Worm (Caenorhabditis elegans): ENCODE measurements around the gene F38B6.2.
A peak's percentile ranks its signal among the peaks of the same experiment; 100 is the strongest.

Gene F38B6.2

DNA sequence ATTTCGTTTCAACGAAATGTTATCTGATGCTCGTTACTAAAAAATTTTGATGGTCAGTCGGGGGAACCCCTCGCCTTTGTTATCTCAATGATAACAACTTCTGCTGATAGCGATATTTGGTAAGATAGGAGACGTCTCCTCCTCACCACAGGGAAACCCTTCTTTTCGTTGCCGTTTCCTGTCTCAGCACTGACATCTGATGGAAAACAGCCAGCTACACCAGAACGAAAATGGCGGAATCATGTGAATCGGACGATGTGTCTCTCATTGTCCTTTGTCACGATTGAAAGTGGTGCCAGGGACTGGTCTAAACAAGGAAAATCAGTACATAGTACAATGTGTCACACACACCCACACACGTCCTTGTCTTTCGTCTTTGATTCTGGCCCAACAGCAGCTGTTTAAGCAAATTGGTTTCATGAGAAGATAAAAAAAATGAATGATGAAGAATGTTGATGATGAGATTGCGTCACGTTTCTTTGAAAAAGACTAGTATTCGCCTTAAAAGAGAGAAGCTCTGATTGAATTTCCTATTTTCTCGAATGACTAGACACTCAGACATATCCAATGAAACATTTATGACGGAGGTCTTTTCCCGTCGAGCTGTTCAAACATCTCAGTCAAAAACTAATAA, 38.1 kb downstream of the F38B6.2 start:
- TF ChIP-seq blmp-1 (tag; optimal IDR thresholded peaks at IDR 0.05) (peak; percentile 89), nhr-84 (tag; optimal IDR thresholded peaks at IDR 0.05) (no peak), tbx-2 (tag; optimal IDR thresholded peaks at IDR 0.05) (peak; percentile 71), dpl-1 (GFP tag; optimal IDR thresholded peaks at IDR 0.05) (peak in 1 of 3 experiments; percentile 17), ets-5 (GFP tag; IDR thresholded peaks at IDR 0.05) (no peak), ceh-82 (tag; optimal IDR thresholded peaks at IDR 0.05) (no peak), F16B12.6 (tag; optimal IDR thresholded peaks at IDR 0.05) (no peak), Y116A8C.19 (tag; optimal IDR thresholded peaks at IDR 0.05; ENCODE audit: borderline replicate concordance) (no peak), zip-4 (GFP tag; optimal IDR thresholded peaks at IDR 0.05) (no peak), nhr-237 (tag; optimal IDR thresholded peaks at IDR 0.05) (no peak), fkh-4 (tag; optimal IDR thresholded peaks at IDR 0.05; ENCODE audit: borderline replicate concordance) (no peak), lin-14 (GFP tag; optimal IDR thresholded peaks at IDR 0.05) (peak; percentile 93), nhr-19 (GFP tag; conservative IDR thresholded peaks at IDR 0.05) (peak; percentile 70), alr-1 (tag; optimal IDR thresholded peaks at IDR 0.05; ENCODE audit: borderline replicate concordance) (no peak), irx-1 (tag; optimal IDR thresholded peaks at IDR 0.05) (peak; percentile 69), nhr-76 (tag; optimal IDR thresholded peaks at IDR 0.05) (no peak), nhr-12 (tag; optimal IDR thresholded peaks at IDR 0.05) (no peak), ceh-8 (GFP tag; optimal IDR thresholded peaks at IDR 0.05) (no peak), efl-3 (GFP tag; optimal IDR thresholded peaks at IDR 0.05) (no peak), mab-9 (GFP tag; IDR thresholded peaks at IDR 0.05) (no peak), mep-1 (tag; optimal IDR thresholded peaks at IDR 0.05) (peak; percentile 63), pqm-1 (tag; optimal IDR thresholded peaks at IDR 0.05) (no peak), lsy-2 (tag; optimal IDR thresholded peaks at IDR 0.05) (peak; percentile 32 to 62), lin-35 (GFP tag; optimal IDR thresholded peaks at IDR 0.05) (peak in 1 of 2 experiments; percentile 76), tlp-1 (tag; optimal IDR thresholded peaks at IDR 0.05) (peak; percentile 60), lin-15B (tag; optimal IDR thresholded peaks at IDR 0.05) (no peak), unc-98 (GFP tag; IDR thresholded peaks at IDR 0.05) (no peak), pag-3 (tag; optimal IDR thresholded peaks at IDR 0.05; ENCODE audit: borderline replicate concordance, insufficient read depth) (no peak), snu-23 (GFP tag; optimal IDR thresholded peaks at IDR 0.05) (peak; percentile 66), ztf-11 (tag; optimal IDR thresholded peaks at IDR 0.05) (peak in 1 of 2 experiments; percentile 11), fos-1 (tag; optimal IDR thresholded peaks at IDR 0.05) (peak; percentile 2), hpl-2 (GFP tag; optimal IDR thresholded peaks at IDR 0.05) (no peak), lin-13 (GFP tag; optimal IDR thresholded peaks at IDR 0.05) (no peak), nhr-20 (tag; optimal IDR thresholded peaks at IDR 0.05) (peak; percentile 86), mdl-1 (tag; optimal IDR thresholded peaks at IDR 0.05) (no peak), hlh-4 (tag; optimal IDR thresholded peaks at IDR 0.05) (no peak), ces-1 (GFP tag; optimal IDR thresholded peaks at IDR 0.05) (no peak), aly-2 (tag; optimal IDR thresholded peaks at IDR 0.05) (no peak), ceh-88 (GFP tag; IDR thresholded peaks at IDR 0.05) (no peak), nhr-28 (tag; optimal IDR thresholded peaks at IDR 0.05) (no peak), unc-62 (GFP tag; optimal IDR thresholded peaks at IDR 0.05) (no peak), snpc-4 (tag; optimal IDR thresholded peaks at IDR 0.05) (no peak), nhr-71 (tag; optimal IDR thresholded peaks at IDR 0.05) (peak; percentile 88), ztf-4 (tag; optimal IDR thresholded peaks at IDR 0.05) (peak; percentile 35), unc-86 (tag; optimal IDR thresholded peaks at IDR 0.05) (peak; percentile 40), fkh-10 (GFP tag; optimal IDR thresholded peaks at IDR 0.05) (peak; percentile 73), sup-37 (GFP tag; optimal IDR thresholded peaks at IDR 0.05) (no peak), C34B4.2 (tag; optimal IDR thresholded peaks at IDR 0.05) (no peak), lir-3 (tag; optimal IDR thresholded peaks at IDR 0.05; ENCODE audit: poor library complexity) (peak; percentile 37), hlh-17 (GFP tag; optimal IDR thresholded peaks at IDR 0.05; ENCODE audit: borderline replicate concordance) (no peak), C04F5.9 (tag; optimal IDR thresholded peaks at IDR 0.05) (no peak)
